Fruit fly (Drosophila melanogaster): ENCODE measurements around the gene CG33635.

The CG33635 gene

dm6 chr2L:109098-109799, 49.2 kb downstream of the CG33635 start (continued):
- peak; percentile 88 for TF ChIP-seq sug (tag; optimal IDR thresholded peaks at IDR 0.05)
- peak; percentile 86 for TF ChIP-seq cwo (GFP tag; optimal IDR thresholded peaks at IDR 0.05)
- peak; percentile 32 for TF ChIP-seq grn (GFP tag; optimal IDR thresholded peaks at IDR 0.05)
- no peak for TF ChIP-seq Hmx (GFP tag; optimal IDR thresholded peaks at IDR 0.05)
- peak; percentile 40 for TF ChIP-seq CG3163 (GFP tag; optimal IDR thresholded peaks at IDR 0.05)
- TF ChIP-seq Med (GFP tag), result no peak
- TF ChIP-seq Trl (optimal IDR thresholded peaks at IDR 0.05), result peak; percentile 9 to 56
- no peak for TF ChIP-seq Trl (GFP tag; optimal IDR thresholded peaks at IDR 0.05)
- peak; percentile 13; the same call in 1 of the 2 replicates for TF ChIP-seq MBD-R2 (GFP tag; IDR thresholded peaks at IDR 0.05)
- no peak for TF ChIP-seq CG3726 (GFP tag; IDR thresholded peaks at IDR 0.05)
- peak; percentile 34 for TF ChIP-seq CG13624 (GFP tag; optimal IDR thresholded peaks at IDR 0.05)
- TF ChIP-seq abd-A (tag; optimal IDR thresholded peaks at IDR 0.05), result peak; percentile 66
- TF ChIP-seq lab (GFP tag; optimal IDR thresholded peaks at IDR 0.05), result peak; percentile 41
- TF ChIP-seq CG18599 (GFP tag; optimal IDR thresholded peaks at IDR 0.05), result peak; percentile 15
- TF ChIP-seq mirr (GFP tag; optimal IDR thresholded peaks at IDR 0.05), result peak; percentile 63
- TF ChIP-seq CG34224 (GFP tag; IDR thresholded peaks at IDR 0.05; ENCODE audit: partially characterized antibody), result peak; percentile 44; the same call in 1 of the 3 replicates
- TF ChIP-seq CG1832 (GFP tag; optimal IDR thresholded peaks at IDR 0.05), result no peak
- TF ChIP-seq tup (GFP tag; optimal IDR thresholded peaks at IDR 0.05), result no peak
- peak; percentile 57 for TF ChIP-seq ewg (GFP tag; optimal IDR thresholded peaks at IDR 0.05)
- TF ChIP-seq Fer1 (GFP tag; optimal IDR thresholded peaks at IDR 0.05), result peak; percentile 32
- TF ChIP-seq ssp (GFP tag; IDR thresholded peaks at IDR 0.05), result no peak
- no peak for TF ChIP-seq sima (GFP tag; optimal IDR thresholded peaks at IDR 0.05)
- peak; percentile 3 for TF ChIP-seq sens (GFP tag)
- peak; percentile 33; the same call in 1 of the 2 replicates for TF ChIP-seq CG13287 (GFP tag; IDR thresholded peaks at IDR 0.05; ENCODE audit: partially characterized antibody)
- no peak for TF ChIP-seq bsh (GFP tag; optimal IDR thresholded peaks at IDR 0.05)
- TF ChIP-seq CG7963 (GFP tag; IDR thresholded peaks at IDR 0.05; ENCODE audit: partially characterized antibody), result no peak
- 0 out of 2 replicates have a peak, but pooled peaks have one; percentile 10 for TF ChIP-seq Drgx (GFP tag; IDR thresholded peaks at IDR 0.05)
- peak; percentile 9; the same call in 1 of the 2 replicates for TF ChIP-seq rib (GFP tag; IDR thresholded peaks at IDR 0.05)
- peak; percentile 86; the same call in 3 of the 4 replicates for TF ChIP-seq chinmo (GFP tag; IDR thresholded peaks at IDR 0.05; ENCODE audit: partially characterized antibody)
- TF ChIP-seq CG14860 (GFP tag; IDR thresholded peaks at IDR 0.05; ENCODE audit: partially characterized antibody), result no peak
- 0 out of 2 replicates have a peak, but pooled peaks have one; percentile 5 for TF ChIP-seq sob (GFP tag; IDR thresholded peaks at IDR 0.05)
